Worm (Caenorhabditis elegans) whole organism, L4/young adult: Measurements from ENCODE around the gene pfk-1.1.

Source experiments
- W03F9.2 ChIP-seq: fragments of 150-350 bp; optimal IDR thresholded peaks from 2 replicates; lab custom pipeline; 2014; ENCODE audit warnings: missing biosample characterization, missing genetic modification characterization
- dao-5 ChIP-seq: sonication (generic microtip); optimal IDR thresholded peaks from 2 replicates; lab custom pipeline; 2016; ENCODE audit warnings: missing genotype, missing genetic modification characterization, moderate library complexity, missing compliant biosample characterization
- him-1 ChIP-seq: sonication (generic microtip); optimal IDR thresholded peaks from 2 replicates; lab custom pipeline; 2016; ENCODE audit warnings: missing genotype, missing genetic modification reagents, missing genetic modification characterization, missing compliant biosample characterization

- TF ChIP-seq W03F9.2 (tag; lab: Kevin White, UChicago) (no peak), him-1 (tag; lab: Kevin White, UChicago) (no peak), dao-5 (tag; lab: Kevin White, UChicago) (no peak)
Observed at ce11 chrX:2955628-2956027, 15.0 kb downstream of the pfk-1.1 start.
